Fruit fly (Drosophila melanogaster) Kc167 (cell line): ENCODE data around the gene CG7903.

Experiments
- Myc ChIP-seq: fragments of >200 bp; optimal IDR thresholded peaks from 2 replicates; lab custom pipeline; 2017; ENCODE audit warnings: missing external identifiers
- Sin3A ChIP-seq: fragments of >200 bp; optimal IDR thresholded peaks from 2 replicates; lab custom pipeline; 2018; ENCODE audit warnings: missing external identifiers
- insv ChIP-seq: fragments of >200 bp; optimal IDR thresholded peaks from 3 replicates; lab custom pipeline; 2018; ENCODE audit warnings: missing external identifiers

- TF ChIP-seq Sin3A (lab: Kevin White, UChicago), result no peak
- TF ChIP-seq insv (lab: Kevin White, UChicago), result no peak
- TF ChIP-seq Myc (lab: Kevin White, UChicago), result no peak
Measured at dm6 chr3R:29959329-29959728, 35.7 kb downstream of the CG7903 start.
